Fruit fly (Drosophila melanogaster) whole organism, wandering third instar larva: ENCODE data around the gene mamo.

Experiments used
- CG32264 ChIP-seq: fragments of 200-800 bp; sonication (Bioruptor generic); optimal IDR thresholded peaks from 2 replicates; lab custom pipeline; 2016; ENCODE audit warnings: missing biosample characterization, missing genetic modification characterization
- Dfd ChIP-seq: fragments of >200 bp; optimal IDR thresholded peaks from 2 replicates; lab custom pipeline; 2017; ENCODE audit warnings: missing biosample characterization, missing genetic modification characterization
- Hnf4 ChIP-seq: fragments of 200-800 bp; sonication (Bioruptor generic); optimal IDR thresholded peaks from 2 replicates; lab custom pipeline; 2016; ENCODE audit warnings: missing biosample characterization, mild to moderate bottlenecking, missing genetic modification characterization
- Hr83 ChIP-seq: fragments of 200-300 bp; sonication (Bioruptor generic); optimal IDR thresholded peaks from 2 replicates; lab custom pipeline; 2016; ENCODE audit warnings: missing biosample characterization, mild to moderate bottlenecking, missing genetic modification characterization, moderate library complexity; ENCODE audit not compliant: poor library complexity, severe bottlenecking
- OdsH ChIP-seq: fragments of 200-800 bp; sonication (Bioruptor generic); optimal IDR thresholded peaks from 2 replicates; lab custom pipeline; 2016; ENCODE audit warnings: missing biosample characterization, mild to moderate bottlenecking, missing genetic modification characterization
- Vsx2 ChIP-seq: fragments of 200-300, 225-300 bp; sonication (Bioruptor generic); optimal IDR thresholded peaks from 2 replicates; lab custom pipeline; 2018; ENCODE audit warnings: missing biosample characterization, missing genetic modification characterization; ENCODE audit not compliant: partially characterized antibody
- dl ChIP-seq, 2 experiments: fragments of 175-275, 200-275 bp in 1 of 2; fragments of 200-275 bp in 1 of 2; sonication (Bioruptor generic); optimal IDR thresholded peaks; lab custom pipeline; 2018; ENCODE audit warnings: mild to moderate bottlenecking in 2 of 2, missing biosample characterization in 2 of 2, missing genetic modification characterization in 2 of 2, moderate library complexity in 2 of 2; ENCODE audit not compliant: partially characterized antibody in 2 of 2, insufficient read depth in 1 of 2
- dmrt93B ChIP-seq: fragments of 200-800 bp; sonication (Bioruptor generic); optimal IDR thresholded peaks from 2 replicates; lab custom pipeline; 2018; ENCODE audit warnings: missing biosample characterization, mild to moderate bottlenecking, missing genetic modification characterization
- ey ChIP-seq: fragments of 200-800 bp; sonication (Bioruptor generic); optimal IDR thresholded peaks from 2 replicates; lab custom pipeline; 2016; ENCODE audit warnings: missing biosample characterization, missing genetic modification characterization
- h ChIP-seq: fragments of 200-800 bp; sonication (Bioruptor generic); optimal IDR thresholded peaks from 3 replicates; lab custom pipeline; 2016; ENCODE audit warnings: missing biosample characterization, mild to moderate bottlenecking, missing genetic modification characterization
- jim ChIP-seq: fragments of 175-275, 200-325 bp; sonication (Bioruptor generic); optimal IDR thresholded peaks from 2 replicates; lab custom pipeline; 2016; ENCODE audit warnings: missing biosample characterization, mild to moderate bottlenecking, missing genetic modification characterization
- pan ChIP-seq: fragments of >200 bp; optimal IDR thresholded peaks from 2 replicates; lab custom pipeline; 2017
- rgr ChIP-seq: fragments of 200-800 bp; sonication (Bioruptor generic); optimal IDR thresholded peaks from 3 replicates; lab custom pipeline; 2016; ENCODE audit warnings: missing biosample characterization, mild to moderate bottlenecking, missing genetic modification characterization
- sage ChIP-seq: fragments of 200-800 bp; sonication (Bioruptor generic); optimal IDR thresholded peaks from 2 replicates; lab custom pipeline; 2016; ENCODE audit warnings: missing biosample characterization, mild to moderate bottlenecking, missing genetic modification characterization

dm6 chrX:13954286-13954685, 36.0 kb downstream of the mamo start:
- no peak for TF ChIP-seq OdsH (GFP tag; lab: Kevin White, UChicago)
- TF ChIP-seq sage (GFP tag; lab: Kevin White, UChicago): no peak
- TF ChIP-seq h (GFP tag; lab: Kevin White, UChicago): no peak
- TF ChIP-seq dmrt93B (GFP tag; lab: Kevin White, UChicago): no peak
- TF ChIP-seq Hr83 (GFP tag; lab: Kevin White, UChicago): no peak
- TF ChIP-seq Dfd (GFP tag; lab: Kevin White, UChicago): no peak
- TF ChIP-seq Hnf4 (GFP tag; lab: Kevin White, UChicago): no peak
- TF ChIP-seq jim: no peak
- TF ChIP-seq ey (GFP tag; lab: Kevin White, UChicago): no peak
- no peak for TF ChIP-seq CG32264 (GFP tag; lab: Kevin White, UChicago)
- TF ChIP-seq rgr (GFP tag; lab: Kevin White, UChicago): no peak
- TF ChIP-seq pan (lab: Kevin White, UChicago): no peak
- TF ChIP-seq Vsx2 (GFP tag; lab: Kevin White, UChicago): no peak
- no peak for TF ChIP-seq dl (GFP tag; optimal IDR thresholded peaks at IDR 0.05; lab: Kevin White, UChicago; ENCODE audit: insufficient read depth in 1 of 2, partially characterized antibody in 2 of 2)
